Worm (Caenorhabditis elegans) whole organism, young adult: ENCODE data around the gene Y67D8C.7.

ENCODE experiments used
- B0336.3 ChIP-seq: fragments of 200-800 bp; sonication (Bioruptor generic); IDR thresholded peaks from 2 replicates; pipeline ENCODE4 v1.3.6; 2022; ENCODE audit warnings: missing genetic modification characterization, missing compliant biosample characterization
- C06A6.2 ChIP-seq: fragments of 200-800 bp; sonication (Bioruptor generic); conservative IDR thresholded peaks from 2 replicates; pipeline ENCODE4 v1.3.6; 2022; ENCODE audit warnings: missing genetic modification characterization, missing compliant biosample characterization
- D2030.7 ChIP-seq: fragments of 200-800 bp; sonication (Bioruptor generic); IDR thresholded peaks from 2 replicates; pipeline ENCODE4 v1.3.6; 2022; ENCODE audit warnings: missing genetic modification reagents, missing genetic modification characterization, missing compliant biosample characterization
- F10E7.11 ChIP-seq: sonication (generic microtip); optimal IDR thresholded peaks from 2 replicates; lab custom pipeline; 2017; ENCODE audit warnings: mild to moderate bottlenecking, missing genetic modification characterization, moderate library complexity, missing compliant biosample characterization
- F23B12.7 ChIP-seq: sonication (generic microtip); optimal IDR thresholded peaks from 2 replicates; lab custom pipeline; 2017; ENCODE audit warnings: missing genetic modification characterization, mild to moderate bottlenecking, missing compliant biosample characterization, antibody characterized with exemption, moderate library complexity; ENCODE audit not compliant: insufficient read depth
- F37B4.10 ChIP-seq: fragments of 200-800 bp; sonication (Bioruptor generic); IDR thresholded peaks from 2 replicates; pipeline ENCODE4 v1.3.6; 2022; ENCODE audit warnings: missing genetic modification characterization, missing compliant biosample characterization
- F49E8.2 ChIP-seq: sonication (generic microtip); optimal IDR thresholded peaks from 3 replicates; lab custom pipeline; 2017; ENCODE audit warnings: missing genetic modification characterization, mild to moderate bottlenecking, missing compliant biosample characterization, antibody characterized with exemption, moderate library complexity; ENCODE audit not compliant: insufficient read depth
- F57C9.4 ChIP-seq: sonication (generic microtip); optimal IDR thresholded peaks from 2 replicates; lab custom pipeline; 2017; ENCODE audit warnings: mild to moderate bottlenecking, missing genetic modification characterization, missing compliant biosample characterization
- K11D2.4 ChIP-seq: fragments of 200-800 bp; sonication (Bioruptor generic); IDR thresholded peaks from 2 replicates; pipeline ENCODE4 v1.3.6; 2022; ENCODE audit warnings: missing genetic modification reagents, missing genetic modification characterization, missing compliant biosample characterization
- Y56A3A.18 ChIP-seq: fragments of 200-800 bp; sonication (Bioruptor generic); IDR thresholded peaks from 2 replicates; pipeline ENCODE4 v1.3.6; 2022; ENCODE audit warnings: missing genetic modification reagents, missing genetic modification characterization, missing compliant biosample characterization
- Y67H2A.10 ChIP-seq: fragments of 200-800 bp; sonication (Bioruptor generic); conservative IDR thresholded peaks from 2 replicates; pipeline ENCODE4 v1.3.6; 2022; ENCODE audit warnings: missing genetic modification reagents, missing genetic modification characterization, missing compliant biosample characterization
- Y79H2A.3 ChIP-seq: fragments of 200-800 bp; sonication (Bioruptor generic); conservative IDR thresholded peaks from 2 replicates; pipeline ENCODE4 v1.3.6; 2022; ENCODE audit warnings: missing genetic modification reagents, missing genetic modification characterization, missing compliant biosample characterization
- akir-1 ChIP-seq: fragments of 200-800 bp; sonication (Bioruptor generic); optimal IDR thresholded peaks from 2 replicates; lab custom pipeline; 2018; ENCODE audit warnings: mild to moderate bottlenecking, missing genetic modification characterization, moderate library complexity, missing compliant biosample characterization
- atf-7 ChIP-seq: sonication (generic microtip); optimal IDR thresholded peaks from 2 replicates; lab custom pipeline; 2017; ENCODE audit warnings: mild to moderate bottlenecking, missing genetic modification characterization, missing compliant biosample characterization
- athp-1 ChIP-seq: sonication (generic microtip); optimal IDR thresholded peaks from 2 replicates; lab custom pipeline; 2017; ENCODE audit warnings: mild to moderate bottlenecking, missing genetic modification characterization, missing compliant biosample characterization
- attf-3 ChIP-seq: fragments of 200-800 bp; sonication (Bioruptor generic); conservative IDR thresholded peaks from 2 replicates; pipeline ENCODE4 v1.3.6; 2022; ENCODE audit warnings: missing genetic modification reagents, missing genetic modification characterization, missing compliant biosample characterization
- attf-5 ChIP-seq: fragments of 200-800 bp; sonication (Bioruptor generic); optimal IDR thresholded peaks from 2 replicates; lab custom pipeline; 2018; ENCODE audit warnings: mild to moderate bottlenecking, missing genetic modification characterization, missing compliant biosample characterization
- cebp-2 ChIP-seq: fragments of 200-800 bp; sonication (Bioruptor generic); IDR thresholded peaks from 2 replicates; pipeline ENCODE4 v1.3.6; 2022; ENCODE audit warnings: missing genetic modification characterization, missing compliant biosample characterization
- ceh-79 ChIP-seq: sonication (generic microtip); optimal IDR thresholded peaks from 2 replicates; lab custom pipeline; 2017; ENCODE audit warnings: mild to moderate bottlenecking, missing genetic modification characterization, missing compliant biosample characterization
- chd-7 ChIP-seq: sonication (generic microtip); optimal IDR thresholded peaks from 2 replicates; lab custom pipeline; 2016; ENCODE audit warnings: mild to moderate bottlenecking, missing genetic modification characterization, moderate library complexity, missing compliant biosample characterization
- die-1 ChIP-seq: sonication (generic microtip); optimal IDR thresholded peaks from 2 replicates; lab custom pipeline; 2016; ENCODE audit warnings: missing genotype, mild to moderate bottlenecking, missing genetic modification characterization, missing compliant biosample characterization
- efl-1 ChIP-seq: fragments of 150-350 bp; optimal IDR thresholded peaks from 2 replicates; lab custom pipeline; 2014; ENCODE audit warnings: missing biosample characterization, missing genetic modification reagents, missing genetic modification characterization
- egl-18 ChIP-seq: fragments of 200-800 bp; sonication (Bioruptor generic); IDR thresholded peaks from 2 replicates; pipeline ENCODE4 v1.3.6; 2022; ENCODE audit warnings: missing genetic modification reagents, missing genetic modification characterization, missing compliant biosample characterization
- egl-44 ChIP-seq: fragments of 200-800 bp; sonication (Bioruptor generic); IDR thresholded peaks from 2 replicates; pipeline ENCODE4 v1.3.6; 2022; ENCODE audit warnings: missing genetic modification reagents, missing genetic modification characterization, missing compliant biosample characterization
- egrh-3 ChIP-seq: fragments of 200-800 bp; sonication (Bioruptor generic); IDR thresholded peaks from 2 replicates; pipeline ENCODE4 v1.3.6; 2022; ENCODE audit warnings: missing genetic modification reagents, missing genetic modification characterization, missing compliant biosample characterization
- ekl-4 ChIP-seq: fragments of 200-800 bp; sonication (Bioruptor generic); IDR thresholded peaks from 2 replicates; pipeline ENCODE4 v1.3.6; 2022; ENCODE audit warnings: missing genetic modification reagents, missing genetic modification characterization, missing compliant biosample characterization
- gei-17 ChIP-seq: fragments of 200-800 bp; sonication (Bioruptor generic); optimal IDR thresholded peaks from 2 replicates; lab custom pipeline; 2018; ENCODE audit warnings: mild to moderate bottlenecking, missing genetic modification characterization, missing compliant biosample characterization
- hmg-1.2 ChIP-seq: fragments of 200-800 bp; sonication (Bioruptor generic); IDR thresholded peaks from 2 replicates; pipeline ENCODE4 v1.3.6; 2022; ENCODE audit warnings: missing genetic modification reagents, missing genetic modification characterization, missing compliant biosample characterization
- hmg-20 ChIP-seq: fragments of 200-800 bp; sonication (Bioruptor generic); IDR thresholded peaks from 2 replicates; pipeline ENCODE4 v1.3.6; 2022; ENCODE audit warnings: missing genetic modification reagents, missing genetic modification characterization, missing compliant biosample characterization
- let-526 ChIP-seq: fragments of 200-800 bp; sonication (Bioruptor generic); IDR thresholded peaks from 2 replicates; pipeline ENCODE4 v1.3.6; 2022; ENCODE audit warnings: missing genetic modification reagents, missing genetic modification characterization, missing compliant biosample characterization
- let-607 ChIP-seq, 2 experiments: fragments of 200-800 bp in 1 of 2; sonication (Bioruptor generic) in 1 of 2; sonication (generic microtip) in 1 of 2; optimal IDR thresholded peaks; 2 replicates each; lab custom pipeline; 2016 to 2018; ENCODE audit warnings: mild to moderate bottlenecking in 2 of 2, missing compliant biosample characterization in 2 of 2, missing genetic modification characterization in 2 of 2, moderate library complexity in 2 of 2, missing genotype in 1 of 2
- lin-40 ChIP-seq: sonication (generic microtip); optimal IDR thresholded peaks from 2 replicates; lab custom pipeline; 2016; ENCODE audit warnings: missing genetic modification characterization, mild to moderate bottlenecking, missing compliant biosample characterization, missing genotype, missing genetic modification reagents
- lir-1 ChIP-seq: fragments of 200-800 bp; sonication (Bioruptor generic); conservative IDR thresholded peaks from 2 replicates; pipeline ENCODE4 v1.3.6; 2022; ENCODE audit warnings: missing genetic modification reagents, missing genetic modification characterization, missing compliant biosample characterization
- madf-8 ChIP-seq: fragments of 200-800 bp; sonication (Bioruptor generic); conservative IDR thresholded peaks from 2 replicates; pipeline ENCODE4 v1.3.6; 2022; ENCODE audit warnings: missing genetic modification reagents, missing genetic modification characterization, missing compliant biosample characterization
- mxl-1 ChIP-seq: sonication (generic microtip); optimal IDR thresholded peaks from 2 replicates; lab custom pipeline; 2016; ENCODE audit warnings: missing genetic modification characterization, missing compliant biosample characterization
- nfya-2 ChIP-seq: fragments of 200-800 bp; sonication (Bioruptor generic); IDR thresholded peaks from 2 replicates; pipeline ENCODE4 v1.3.6; 2022; ENCODE audit warnings: missing genetic modification reagents, missing genetic modification characterization, missing compliant biosample characterization
- nfyb-1 ChIP-seq: fragments of 200-800 bp; sonication (Bioruptor generic); IDR thresholded peaks from 2 replicates; pipeline ENCODE4 v1.3.6; 2022; ENCODE audit warnings: missing genetic modification reagents, missing genetic modification characterization, missing compliant biosample characterization
- pbrm-1 ChIP-seq: fragments of 200-800 bp; sonication (Bioruptor generic); IDR thresholded peaks from 2 replicates; pipeline ENCODE4 v1.3.6; 2022; ENCODE audit warnings: missing genetic modification reagents, missing genetic modification characterization, missing compliant biosample characterization
- snpc-3.4 ChIP-seq: sonication (generic microtip); optimal IDR thresholded peaks from 2 replicates; lab custom pipeline; 2017; ENCODE audit warnings: missing genetic modification characterization, mild to moderate bottlenecking, missing compliant biosample characterization, antibody characterized with exemption, moderate library complexity, missing genotype, missing genetic modification reagents
- somi-1 ChIP-seq: fragments of 200-800 bp; sonication (Bioruptor generic); optimal IDR thresholded peaks from 2 replicates; lab custom pipeline; 2018; ENCODE audit warnings: mild to moderate bottlenecking, missing genetic modification characterization, missing compliant biosample characterization
- sptf-2 ChIP-seq: fragments of 200-800 bp; sonication (Bioruptor generic); optimal IDR thresholded peaks from 2 replicates; lab custom pipeline; 2018; ENCODE audit warnings: mild to moderate bottlenecking, missing genetic modification characterization, missing compliant biosample characterization
- unc-130 ChIP-seq: sonication (generic microtip); optimal IDR thresholded peaks from 2 replicates; lab custom pipeline; 2016; ENCODE audit warnings: missing genetic modification reagents, missing genetic modification characterization, missing compliant biosample characterization
- zim-3 ChIP-seq: sonication (generic microtip); optimal IDR thresholded peaks from 2 replicates; lab custom pipeline; 2017; ENCODE audit warnings: mild to moderate bottlenecking, missing genetic modification characterization, moderate library complexity, missing compliant biosample characterization
- ztf-18 ChIP-seq: sonication (generic microtip); optimal IDR thresholded peaks from 2 replicates; lab custom pipeline; 2016; ENCODE audit warnings: missing genotype, mild to moderate bottlenecking, missing genetic modification characterization, missing compliant biosample characterization
- ztf-26 ChIP-seq: sonication (generic microtip); optimal IDR thresholded peaks from 2 replicates; lab custom pipeline; 2017; ENCODE audit warnings: missing genetic modification characterization, missing compliant biosample characterization
- ztf-28 ChIP-seq: fragments of 200-800 bp; sonication (Bioruptor generic); IDR thresholded peaks from 2 replicates; pipeline ENCODE4 v1.3.6; 2022; ENCODE audit warnings: missing genetic modification reagents, missing genetic modification characterization, missing compliant biosample characterization

Y67D8C.7 gene

DNA sequence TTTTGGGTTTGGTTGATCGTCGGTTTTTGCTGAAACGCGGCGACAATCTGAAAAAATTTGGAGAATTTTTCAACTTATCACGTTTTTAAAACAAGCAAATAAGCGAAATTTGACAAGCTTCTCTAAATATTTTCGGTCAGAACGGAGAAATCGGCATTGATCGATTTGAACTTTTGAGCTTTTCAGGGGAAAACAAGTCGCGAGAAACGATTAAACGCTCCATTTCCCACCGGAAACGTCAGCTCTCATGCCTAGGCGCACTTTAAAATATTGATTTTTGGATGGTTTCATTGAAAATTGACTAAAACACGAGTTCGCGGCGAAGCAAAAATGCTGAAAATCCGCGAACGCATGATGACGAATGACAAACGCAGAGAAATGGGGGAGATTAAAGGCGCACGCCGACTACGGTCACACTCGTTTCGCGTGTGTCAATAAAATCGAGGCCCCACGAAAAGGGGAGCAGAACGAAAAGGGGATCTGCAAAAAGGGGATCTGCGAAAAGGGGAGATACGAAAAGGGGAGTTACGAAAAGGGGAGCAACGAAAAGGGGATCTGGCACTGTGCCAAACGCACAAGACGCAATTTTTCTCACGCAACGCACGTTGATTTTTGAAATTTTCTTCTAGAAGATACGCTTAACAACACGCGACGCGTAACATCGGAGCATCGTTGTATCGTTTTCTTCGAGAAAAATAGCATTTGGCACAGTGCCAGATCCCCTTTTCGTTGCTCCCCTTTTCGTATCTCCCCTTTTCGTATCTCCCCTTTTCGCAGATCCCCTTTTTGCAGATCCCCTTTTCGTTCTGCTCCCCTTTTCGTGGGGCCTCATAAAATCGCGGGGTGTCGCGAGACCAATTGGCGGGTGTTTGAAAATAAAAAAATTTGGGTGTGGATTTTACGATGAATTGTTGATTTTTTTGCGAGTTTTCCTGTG is 16.4 kb downstream of the Y67D8C.7 start, which contains the start of gene eel-1 (continued):
- TF ChIP-seq die-1 (tag; lab: Kevin White, UChicago) (peak; percentile 75), let-526 (GFP tag; lab: Robert Waterston, UW) (peak; percentile 98), egl-18 (GFP tag; lab: Robert Waterston, UW) (peak; percentile 96), F57C9.4 (tag; lab: Kevin White, UChicago) (peak; percentile 34), zim-3 (tag; lab: Kevin White, UChicago) (peak; percentile 90), ceh-79 (tag; lab: Kevin White, UChicago) (peak; percentile 42), lir-1 (GFP tag; lab: Robert Waterston, UW) (peak; percentile 98), attf-5 (GFP tag; lab: Kevin White, UChicago) (peak; percentile 96), Y56A3A.18 (peak; percentile 98), chd-7 (peak; percentile 92), unc-130 (peak; percentile 92), hmg-1.2 (GFP tag; lab: Robert Waterston, UW) (peak; percentile 90), D2030.7 (GFP tag; lab: Robert Waterston, UW) (peak; percentile 99), akir-1 (peak; percentile 95), atf-7 (tag; lab: Kevin White, UChicago) (peak; percentile 87), Y79H2A.3 (peak; percentile 99), ekl-4 (GFP tag; lab: Robert Waterston, UW) (peak; percentile 98), B0336.3 (GFP tag; lab: Robert Waterston, UW) (peak; percentile 94), madf-8 (GFP tag; lab: Robert Waterston, UW) (peak; percentile 93), attf-3 (GFP tag; lab: Robert Waterston, UW) (peak; percentile 87), somi-1 (GFP tag; lab: Kevin White, UChicago) (peak; percentile 89), K11D2.4 (peak; percentile 99), sptf-2 (peak; percentile 35), egl-44 (GFP tag; lab: Robert Waterston, UW) (peak; percentile 98), efl-1 (GFP tag; lab: Kevin White, UChicago) (peak; percentile 83), gei-17 (GFP tag; lab: Kevin White, UChicago) (peak; percentile 69), ztf-28 (GFP tag; lab: Robert Waterston, UW) (peak; percentile 99), ztf-26 (tag; lab: Kevin White, UChicago) (peak; percentile 89), cebp-2 (GFP tag; lab: Robert Waterston, UW) (peak; percentile 95), athp-1 (tag; lab: Kevin White, UChicago) (peak; percentile 92), mxl-1 (peak; percentile 26), let-607 (tag; optimal IDR thresholded peaks at IDR 0.05; lab: Kevin White, UChicago) (peak; percentile 74 to 86), nfya-2 (GFP tag; lab: Robert Waterston, UW) (0 out of 2 replicates have a peak, but pooled peaks have one; percentile 82), snpc-3.4 (tag; lab: Kevin White, UChicago) (peak; percentile 76), F49E8.2 (peak; percentile 73), ztf-18 (tag; lab: Kevin White, UChicago) (peak; percentile 87), hmg-20 (peak; percentile 94), pbrm-1 (GFP tag; lab: Robert Waterston, UW) (peak; percentile 98), nfyb-1 (GFP tag; lab: Robert Waterston, UW) (peak; percentile 99), lin-40 (tag; lab: Kevin White, UChicago) (peak; percentile 95), F23B12.7 (tag; lab: Kevin White, UChicago) (peak; percentile 58), C06A6.2 (peak; percentile 95), Y67H2A.10 (GFP tag; lab: Robert Waterston, UW) (peak; percentile 96), F10E7.11 (tag; lab: Kevin White, UChicago) (peak; percentile 68), egrh-3 (GFP tag; lab: Robert Waterston, UW) (peak; percentile 84), F37B4.10 (GFP tag; lab: Robert Waterston, UW) (peak; percentile 99)
